Fruit fly (Drosophila melanogaster) whole organism, embryonic: ENCODE data around the gene Or33b.

ENCODE experiments used
- ATbp ChIP-seq: fragments of 200-800 bp; sonication (Bioruptor generic); optimal IDR thresholded peaks from 2 replicates; lab custom pipeline; 2017; ENCODE audit warnings: missing biosample characterization, mild to moderate bottlenecking, missing genetic modification characterization, missing genetic modification reagents
- Antp ChIP-seq: fragments of 200-800 bp; sonication (Bioruptor generic); optimal IDR thresholded peaks from 3 replicates; lab custom pipeline; 2016; ENCODE audit warnings: missing biosample characterization, missing genetic modification characterization
- Atf-2 ChIP-seq: fragments of 200-800 bp; sonication (Bioruptor generic); optimal IDR thresholded peaks from 2 replicates; lab custom pipeline; 2016; ENCODE audit warnings: missing biosample characterization, missing genetic modification characterization
- Blimp-1 ChIP-seq: fragments of 200-800 bp; sonication (Bioruptor generic); optimal IDR thresholded peaks from 3 replicates; lab custom pipeline; 2018; ENCODE audit warnings: missing biosample characterization, missing genetic modification characterization, mild to moderate bottlenecking, moderate library complexity, missing genetic modification reagents
- CG10654 ChIP-seq: fragments of 200-800 bp; sonication (Bioruptor generic); optimal IDR thresholded peaks from 2 replicates; lab custom pipeline; 2016; ENCODE audit warnings: missing biosample characterization, missing genetic modification characterization
- CG18262 ChIP-seq: fragments of 200-800 bp; optimal IDR thresholded peaks from 3 replicates; lab custom pipeline; 2019; ENCODE audit warnings: missing biosample characterization, mild to moderate bottlenecking, missing genetic modification characterization, moderate library complexity
- CG2202 ChIP-seq: fragments of 200-800 bp; sonication (Bioruptor generic); optimal IDR thresholded peaks from 2 replicates; lab custom pipeline; 2018; ENCODE audit warnings: missing biosample characterization, mild to moderate bottlenecking, missing genetic modification characterization
- CG2678 ChIP-seq: fragments of 200-800 bp; sonication (Bioruptor generic); optimal IDR thresholded peaks from 3 replicates; lab custom pipeline; 2019; ENCODE audit warnings: missing biosample characterization, mild to moderate bottlenecking, missing genetic modification characterization, moderate library complexity
- CG30431 ChIP-seq: fragments of 200-800 bp; sonication (Bioruptor generic); optimal IDR thresholded peaks from 2 replicates; lab custom pipeline; 2017; ENCODE audit warnings: missing biosample characterization, missing genetic modification characterization
- CG31224 ChIP-seq: fragments of 200-800 bp; sonication (Bioruptor generic); IDR thresholded peaks from 2 replicates; pipeline ENCODE4 v1.3.6; 2022; ENCODE audit warnings: missing biosample characterization, missing genetic modification characterization
- CG31441 ChIP-seq: fragments of 200-800 bp; sonication (Bioruptor generic); IDR thresholded peaks from 2 replicates; pipeline ENCODE4 v1.3.6; 2022; ENCODE audit warnings: missing biosample characterization, missing genetic modification characterization
- CG32767 ChIP-seq: fragments of 200-800 bp; sonication (Bioruptor generic); IDR thresholded peaks from 2 replicates; pipeline ENCODE4 v1.3.6; 2022; ENCODE audit warnings: missing biosample characterization, missing genetic modification characterization
- CG42726 ChIP-seq: fragments of 200-800 bp; sonication (Bioruptor generic); IDR thresholded peaks from 2 replicates; pipeline ENCODE4 v1.3.6; 2022; ENCODE audit warnings: missing biosample characterization, missing genetic modification characterization; ENCODE audit not compliant: partially characterized antibody
- CG4282 ChIP-seq: fragments of 200-800 bp; sonication (Bioruptor generic); optimal IDR thresholded peaks from 2 replicates; lab custom pipeline; 2016; ENCODE audit warnings: missing biosample characterization, missing genetic modification characterization
- CG4820 ChIP-seq: fragments of 200-800 bp; sonication (Bioruptor generic); optimal IDR thresholded peaks from 3 replicates; lab custom pipeline; 2016; ENCODE audit warnings: missing biosample characterization, missing genetic modification characterization
- CG5245 ChIP-seq: fragments of 200-800 bp; sonication (Bioruptor generic); optimal IDR thresholded peaks from 3 replicates; lab custom pipeline; 2016; ENCODE audit warnings: missing biosample characterization, missing genetic modification characterization
- CG6689 ChIP-seq: fragments of 200-800 bp; sonication (Bioruptor generic); IDR thresholded peaks from 2 replicates; pipeline ENCODE4 v1.3.6; 2022; ENCODE audit warnings: missing biosample characterization, missing genetic modification characterization
- CG9437 ChIP-seq: fragments of 200-800 bp; sonication (Bioruptor generic); optimal IDR thresholded peaks from 2 replicates; lab custom pipeline; 2018; ENCODE audit warnings: missing biosample characterization, mild to moderate bottlenecking, missing genetic modification characterization
- CG9609 ChIP-seq: fragments of 200-800 bp; sonication (Bioruptor generic); optimal IDR thresholded peaks from 3 replicates; lab custom pipeline; 2016; ENCODE audit warnings: missing biosample characterization, missing genetic modification characterization
- CoRest ChIP-seq: fragments of 200-800 bp; sonication (Bioruptor generic); optimal IDR thresholded peaks from 3 replicates; lab custom pipeline; 2018; ENCODE audit warnings: missing biosample characterization, mild to moderate bottlenecking, missing genetic modification characterization, moderate library complexity
- Drgx ChIP-seq: fragments of 200-800 bp; sonication (Bioruptor generic); IDR thresholded peaks from 2 replicates; pipeline ENCODE4 v1.3.6; 2022; ENCODE audit warnings: missing biosample characterization, missing genetic modification characterization
- Elba2 ChIP-seq: fragments of 200-800 bp; sonication (Bioruptor generic); optimal IDR thresholded peaks from 3 replicates; lab custom pipeline; 2016; ENCODE audit warnings: missing biosample characterization, missing genetic modification characterization
- Fer1 ChIP-seq: fragments of 200-800 bp; sonication (Bioruptor generic); optimal IDR thresholded peaks from 2 replicates; lab custom pipeline; 2017; ENCODE audit warnings: missing biosample characterization, mild to moderate bottlenecking, missing genetic modification characterization
- H15 ChIP-seq: fragments of 200-800 bp; sonication (Bioruptor generic); IDR thresholded peaks from 3 replicates; pipeline ENCODE4 v1.3.6; 2022; ENCODE audit warnings: missing biosample characterization, missing genetic modification characterization
- Hr51 ChIP-seq, 2 experiments: fragments of 200-800 bp; sonication (Bioruptor generic); optimal IDR thresholded peaks; 2 replicates in 1 of 2; 3 replicates in 1 of 2; lab custom pipeline; 2016 to 2018; ENCODE audit warnings: missing biosample characterization in 2 of 2, missing genetic modification characterization in 2 of 2, mild to moderate bottlenecking in 1 of 2, moderate library complexity in 1 of 2
- Hsf ChIP-seq: fragments of 200-800 bp; sonication (Bioruptor generic); optimal IDR thresholded peaks from 3 replicates; lab custom pipeline; 2016; ENCODE audit warnings: missing biosample characterization, missing genetic modification characterization
- Max ChIP-seq: fragments of 200-800 bp; sonication (Bioruptor generic); optimal IDR thresholded peaks from 2 replicates; lab custom pipeline; 2016; ENCODE audit warnings: missing biosample characterization, mild to moderate bottlenecking, missing genetic modification characterization
- Trl ChIP-seq, 3 experiments: fragments of >200 bp in 2 of 3; fragments of 200-800 bp in 1 of 3; sonication (Bioruptor generic) in 1 of 3; optimal IDR thresholded peaks; 2 replicates in 1 of 3; 3 replicates in 2 of 3; lab custom pipeline; 2016 to 2017; ENCODE audit warnings: missing biosample characterization in 1 of 3, missing genetic modification characterization in 1 of 3
- Usf ChIP-seq: fragments of 200-800 bp; sonication (Bioruptor generic); optimal IDR thresholded peaks from 2 replicates; lab custom pipeline; 2017; ENCODE audit warnings: missing genotype, missing biosample characterization, missing genetic modification characterization
- Xbp1 ChIP-seq: fragments of 200-800 bp; sonication (Bioruptor generic); optimal IDR thresholded peaks from 3 replicates; lab custom pipeline; 2016; ENCODE audit warnings: missing biosample characterization, mild to moderate bottlenecking, missing genetic modification characterization
- ap ChIP-seq: fragments of 200-800 bp; sonication (Bioruptor generic); IDR thresholded peaks from 2 replicates; pipeline ENCODE4 v1.3.6; 2022; ENCODE audit warnings: missing biosample characterization, missing genetic modification characterization
- bab2 ChIP-seq: fragments of 200-800 bp; sonication (Bioruptor generic); optimal IDR thresholded peaks from 2 replicates; lab custom pipeline; 2016; ENCODE audit warnings: missing biosample characterization, missing genetic modification characterization
- bsh ChIP-seq, 2 experiments: fragments of 200-800 bp; sonication (Bioruptor generic); optimal IDR thresholded peaks; 2 replicates each; lab custom pipeline; 2017 to 2018; ENCODE audit warnings: mild to moderate bottlenecking in 2 of 2, missing biosample characterization in 2 of 2, missing genetic modification characterization in 2 of 2, moderate library complexity in 1 of 2
- ci ChIP-seq: fragments of 200-800 bp; sonication (Bioruptor generic); IDR thresholded peaks from 3 replicates; pipeline ENCODE4 v1.3.6; 2022; ENCODE audit warnings: missing biosample characterization, missing genetic modification characterization
- fd102C ChIP-seq: fragments of 200-800 bp; sonication (Bioruptor generic); optimal IDR thresholded peaks from 2 replicates; lab custom pipeline; 2018; ENCODE audit warnings: missing biosample characterization, mild to moderate bottlenecking, missing genetic modification characterization, moderate library complexity
- gem ChIP-seq: fragments of 200-800 bp; sonication (Bioruptor generic); optimal IDR thresholded peaks from 2 replicates; lab custom pipeline; 2019; ENCODE audit warnings: missing biosample characterization, mild to moderate bottlenecking, missing genetic modification characterization, moderate library complexity
- ind ChIP-seq: fragments of 200-800 bp; sonication (Bioruptor generic); optimal IDR thresholded peaks from 3 replicates; lab custom pipeline; 2016; ENCODE audit warnings: missing biosample characterization, missing genetic modification characterization
- lola ChIP-seq, 3 experiments: fragments of >200 bp in 2 of 3; fragments of 200-800 bp in 1 of 3; sonication (Bioruptor generic) in 1 of 3; optimal IDR thresholded peaks; 2 replicates each; lab custom pipeline; 2017 to 2019; ENCODE audit warnings: missing biosample characterization in 3 of 3, missing genetic modification characterization in 3 of 3, mild to moderate bottlenecking in 1 of 3, moderate library complexity in 1 of 3
- lov ChIP-seq, 2 experiments: fragments of 200-800 bp in 1 of 2; fragments of >200 bp in 1 of 2; sonication (Bioruptor generic) in 1 of 2; IDR thresholded peaks in 1 of 2; optimal IDR thresholded peaks in 1 of 2; 2 replicates in 1 of 2; 3 replicates in 1 of 2; pipeline versions ENCODE4 v1.3.6 to Lab custom; 2017 to 2022; ENCODE audit warnings: missing biosample characterization in 1 of 2, missing genetic modification characterization in 1 of 2
- pnt ChIP-seq: fragments of 200-800 bp; sonication (Bioruptor generic); optimal IDR thresholded peaks from 3 replicates; lab custom pipeline; 2016; ENCODE audit warnings: missing biosample characterization, missing genetic modification characterization
- psq ChIP-seq: fragments of 200-800 bp; sonication (Bioruptor generic); optimal IDR thresholded peaks from 2 replicates; lab custom pipeline; 2017; ENCODE audit warnings: missing biosample characterization, missing genetic modification characterization
- ranshi ChIP-seq: fragments of 200-800 bp; sonication (Bioruptor generic); IDR thresholded peaks from 2 replicates; pipeline ENCODE4 v1.3.6; 2022; ENCODE audit warnings: missing biosample characterization, missing genetic modification characterization
- sens ChIP-seq: fragments of 200-800 bp; sonication (Bioruptor generic); peaks from one replicate; lab custom pipeline; 2016; ENCODE audit warnings: missing biosample characterization, missing genetic modification characterization
- sens-2 ChIP-seq: fragments of 200-800 bp; sonication (Bioruptor generic); IDR thresholded peaks from 2 replicates; pipeline ENCODE4 v1.3.6; 2022; ENCODE audit warnings: missing biosample characterization, missing genetic modification characterization
- ssp ChIP-seq: fragments of 200-800 bp; sonication (Bioruptor generic); IDR thresholded peaks from 2 replicates; pipeline ENCODE4 v1.3.6; 2022; ENCODE audit warnings: missing biosample characterization, missing genetic modification characterization
- stc ChIP-seq: fragments of 200-800 bp; sonication (Bioruptor generic); IDR thresholded peaks from 2 replicates; pipeline ENCODE4 v1.3.6; 2022; ENCODE audit warnings: missing biosample characterization, missing genetic modification characterization
- tgo ChIP-seq: fragments of 200-800 bp; sonication (Bioruptor generic); IDR thresholded peaks from 3 replicates; pipeline ENCODE4 v1.3.6; 2022; ENCODE audit warnings: missing biosample characterization, missing genetic modification characterization
- tin ChIP-seq: fragments of 200-800 bp; sonication (Bioruptor generic); optimal IDR thresholded peaks from 3 replicates; lab custom pipeline; 2016; ENCODE audit warnings: missing biosample characterization, missing genetic modification characterization
- vvl ChIP-seq: fragments of 200-800 bp; sonication (Bioruptor generic); IDR thresholded peaks from 2 replicates; pipeline ENCODE4 v1.3.6; 2022; ENCODE audit warnings: missing biosample characterization, missing genetic modification characterization

Gene Or33b

DNA sequence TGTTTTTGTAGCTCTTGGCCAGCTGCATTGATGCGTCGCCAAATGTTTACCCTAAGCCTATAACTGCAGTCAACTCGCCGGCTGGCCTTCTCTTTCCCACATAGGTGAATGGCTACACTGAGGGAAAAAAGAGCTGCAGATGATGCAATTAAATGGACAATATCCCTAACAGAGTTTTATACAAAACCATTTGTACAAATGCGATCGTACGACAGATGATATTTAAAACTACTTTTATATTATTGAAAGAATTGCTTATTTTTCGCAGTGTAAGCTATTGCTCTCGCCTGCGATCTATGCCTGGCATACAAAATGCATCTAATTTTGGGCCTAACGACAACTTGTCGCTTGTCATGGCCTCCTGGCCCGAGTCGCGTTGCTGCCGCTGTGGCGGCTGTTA, 13.9 kb downstream of the Or33b start (continued):
- TF ChIP-seq Hsf (GFP tag; lab: Kevin White, UChicago) (peak; percentile 41), ci (GFP tag; lab: Robert Waterston, UW) (peak; percentile 78; the same call in 2 of the 3 replicates), CG31224 (peak; percentile 38; the same call in 1 of the 2 replicates), Antp (GFP tag; lab: Kevin White, UChicago) (peak; percentile 23), CG10654 (peak; percentile 15), Trl (optimal IDR thresholded peaks at IDR 0.05; lab: Kevin White, UChicago) (no peak), Trl (GFP tag; optimal IDR thresholded peaks at IDR 0.05; lab: Kevin White, UChicago) (peak; percentile 22), lov (optimal IDR thresholded peaks at IDR 0.05; lab: Kevin White, UChicago) (no peak), lov (GFP tag; IDR thresholded peaks at IDR 0.05; lab: Robert Waterston, UW) (peak; percentile 74; the same call in 2 of the 3 replicates), CG9437 (GFP tag; lab: Kevin White, UChicago) (peak; percentile 29), Blimp-1 (GFP tag; lab: Kevin White, UChicago) (peak; percentile 36), Drgx (GFP tag; lab: Robert Waterston, UW) (peak; percentile 94), sens-2 (GFP tag; lab: Robert Waterston, UW) (peak; percentile 51; the same call in 1 of the 2 replicates), Max (GFP tag; lab: Kevin White, UChicago) (peak; percentile 6), H15 (GFP tag; lab: Robert Waterston, UW) (0 out of 3 replicates have a peak, but pooled peaks have one; percentile 14), CG18262 (tag; lab: Kevin White, UChicago) (peak; percentile 32), ap (0 out of 2 replicates have a peak, but pooled peaks have one; percentile 15), sens (GFP tag; lab: Kevin White, UChicago) (peak; percentile 91), gem (tag; lab: Kevin White, UChicago) (peak; percentile 71), vvl (GFP tag; lab: Robert Waterston, UW) (peak; percentile 57; the same call in 1 of the 2 replicates), Hr51 (GFP tag; optimal IDR thresholded peaks at IDR 0.05; lab: Kevin White, UChicago) (peak in 1 of 2 experiments; percentile 41), Fer1 (GFP tag; lab: Kevin White, UChicago) (no peak), Elba2 (peak; percentile 37), Xbp1 (GFP tag; lab: Kevin White, UChicago) (peak; percentile 55), CG5245 (peak; percentile 2), CG42726 (GFP tag; lab: Robert Waterston, UW) (no peak), CG6689 (GFP tag; lab: Robert Waterston, UW) (peak; percentile 56), bsh (GFP tag; optimal IDR thresholded peaks at IDR 0.05; lab: Kevin White, UChicago) (peak; percentile 63 to 76), CG9609 (GFP tag; lab: Kevin White, UChicago) (peak; percentile 0), tgo (GFP tag; lab: Robert Waterston, UW) (peak; percentile 64), tin (GFP tag; lab: Kevin White, UChicago) (peak; percentile 39), CoRest (tag; lab: Kevin White, UChicago) (peak; percentile 37), ssp (GFP tag; lab: Robert Waterston, UW) (0 out of 2 replicates have a peak, but pooled peaks have one; percentile 7), ranshi (GFP tag; lab: Robert Waterston, UW) (peak; percentile 29; the same call in 1 of the 2 replicates), CG2202 (tag; lab: Kevin White, UChicago) (no peak), Usf (GFP tag; lab: Kevin White, UChicago) (peak; percentile 0), psq (GFP tag; lab: Kevin White, UChicago) (no peak), bab2 (GFP tag; lab: Kevin White, UChicago) (peak; percentile 8), CG30431 (GFP tag; lab: Kevin White, UChicago) (peak; percentile 42), CG4282 (GFP tag; lab: Kevin White, UChicago) (no peak), CG4820 (GFP tag; lab: Kevin White, UChicago) (peak; percentile 30), lola (GFP tag; optimal IDR thresholded peaks at IDR 0.05; lab: Kevin White, UChicago) (peak in 1 of 3 experiments; percentile 68), ATbp (GFP tag; lab: Kevin White, UChicago) (peak; percentile 37), CG31441 (peak; percentile 41; the same call in 1 of the 2 replicates), CG32767 (GFP tag; lab: Robert Waterston, UW) (peak; percentile 47; the same call in 1 of the 2 replicates), Atf-2 (GFP tag; lab: Kevin White, UChicago) (peak; percentile 9), fd102C (peak; percentile 22), CG2678 (tag; lab: Kevin White, UChicago) (peak; percentile 22), ind (GFP tag; lab: Kevin White, UChicago) (peak; percentile 19), stc (GFP tag; lab: Robert Waterston, UW) (peak; percentile 34; the same call in 1 of the 2 replicates), pnt (peak; percentile 50)
